Worm (Caenorhabditis elegans) whole organism, young adult: ENCODE results near the gene lin-3.

Source experiments
- B0019.2 ChIP-seq: fragments of 200-800 bp; sonication (Bioruptor generic); conservative IDR thresholded peaks from 2 replicates; pipeline ENCODE4 v1.3.6; 2022; ENCODE audit warnings: missing genetic modification reagents, missing genetic modification characterization, missing compliant biosample characterization
- B0261.1 ChIP-seq: sonication (generic microtip); optimal IDR thresholded peaks from 2 replicates; lab custom pipeline; 2016; ENCODE audit warnings: mild to moderate bottlenecking, missing genetic modification characterization, moderate library complexity, missing compliant biosample characterization
- B0336.3 ChIP-seq: fragments of 200-800 bp; sonication (Bioruptor generic); IDR thresholded peaks from 2 replicates; pipeline ENCODE4 v1.3.6; 2022; ENCODE audit warnings: missing genetic modification characterization, missing compliant biosample characterization
- C17E4.6 ChIP-seq: fragments of 200-800 bp; sonication (Bioruptor generic); IDR thresholded peaks from 2 replicates; pipeline ENCODE4 v1.3.6; 2022; ENCODE audit warnings: missing genetic modification reagents, missing genetic modification characterization, missing compliant biosample characterization
- F22D6.2 ChIP-seq: sonication (generic microtip); optimal IDR thresholded peaks from 2 replicates; lab custom pipeline; 2016; ENCODE audit warnings: mild to moderate bottlenecking, missing genetic modification characterization, missing compliant biosample characterization
- F52B5.7 ChIP-seq: sonication (generic microtip); optimal IDR thresholded peaks from 2 replicates; lab custom pipeline; 2016; ENCODE audit warnings: mild to moderate bottlenecking, missing genetic modification characterization, missing compliant biosample characterization
- F57A8.1 ChIP-seq: fragments of 200-800 bp; sonication (Bioruptor generic); optimal IDR thresholded peaks from 2 replicates; lab custom pipeline; 2018; ENCODE audit warnings: mild to moderate bottlenecking, missing genetic modification characterization, moderate library complexity, missing compliant biosample characterization
- K12H6.12 ChIP-seq: fragments of 200-800 bp; sonication (Bioruptor generic); optimal IDR thresholded peaks from 2 replicates; lab custom pipeline; 2018; ENCODE audit warnings: mild to moderate bottlenecking, missing genetic modification characterization, missing compliant biosample characterization
- T07F8.4 ChIP-seq: sonication (generic microtip); optimal IDR thresholded peaks from 2 replicates; lab custom pipeline; 2016; ENCODE audit warnings: mild to moderate bottlenecking, missing genetic modification characterization, moderate library complexity, missing compliant biosample characterization
- Y56A3A.18 ChIP-seq: fragments of 200-800 bp; sonication (Bioruptor generic); IDR thresholded peaks from 2 replicates; pipeline ENCODE4 v1.3.6; 2022; ENCODE audit warnings: missing genetic modification reagents, missing genetic modification characterization, missing compliant biosample characterization
- aptf-3 ChIP-seq: fragments of 200-800 bp; sonication (Bioruptor generic); IDR thresholded peaks from 2 replicates; pipeline ENCODE4 v1.3.6; 2022; ENCODE audit warnings: missing genetic modification characterization, missing compliant biosample characterization
- atf-7 ChIP-seq: sonication (generic microtip); optimal IDR thresholded peaks from 2 replicates; lab custom pipeline; 2017; ENCODE audit warnings: mild to moderate bottlenecking, missing genetic modification characterization, missing compliant biosample characterization
- attf-6 ChIP-seq: fragments of 200-800 bp; sonication (Bioruptor generic); IDR thresholded peaks from 2 replicates; pipeline ENCODE4 v1.3.6; 2022; ENCODE audit warnings: missing genetic modification reagents, missing genetic modification characterization, missing compliant biosample characterization
- ceh-58 ChIP-seq: fragments of 200-800 bp; sonication (Bioruptor generic); IDR thresholded peaks from 2 replicates; pipeline ENCODE4 v1.3.6; 2022; ENCODE audit warnings: missing genetic modification characterization, missing compliant biosample characterization
- chd-7 ChIP-seq: sonication (generic microtip); optimal IDR thresholded peaks from 2 replicates; lab custom pipeline; 2016; ENCODE audit warnings: mild to moderate bottlenecking, missing genetic modification characterization, moderate library complexity, missing compliant biosample characterization
- ekl-4 ChIP-seq: fragments of 200-800 bp; sonication (Bioruptor generic); IDR thresholded peaks from 2 replicates; pipeline ENCODE4 v1.3.6; 2022; ENCODE audit warnings: missing genetic modification reagents, missing genetic modification characterization, missing compliant biosample characterization
- ets-4 ChIP-seq: fragments of 200-800 bp; sonication (Bioruptor generic); optimal IDR thresholded peaks from 2 replicates; lab custom pipeline; 2018; ENCODE audit warnings: mild to moderate bottlenecking, missing genetic modification characterization, missing compliant biosample characterization
- gei-17 ChIP-seq: fragments of 200-800 bp; sonication (Bioruptor generic); optimal IDR thresholded peaks from 2 replicates; lab custom pipeline; 2018; ENCODE audit warnings: mild to moderate bottlenecking, missing genetic modification characterization, missing compliant biosample characterization
- hlh-12 ChIP-seq: sonication (generic microtip); optimal IDR thresholded peaks from 2 replicates; lab custom pipeline; 2016; ENCODE audit warnings: missing genetic modification characterization, missing compliant biosample characterization
- hmg-1.2 ChIP-seq: fragments of 200-800 bp; sonication (Bioruptor generic); IDR thresholded peaks from 2 replicates; pipeline ENCODE4 v1.3.6; 2022; ENCODE audit warnings: missing genetic modification reagents, missing genetic modification characterization, missing compliant biosample characterization
- hsf-1 ChIP-seq: fragments of 200-800 bp; sonication (Bioruptor generic); IDR thresholded peaks from 2 replicates; pipeline ENCODE4 v1.3.6; 2022; ENCODE audit warnings: missing genetic modification reagents, missing genetic modification characterization, missing compliant biosample characterization
- lin-54 ChIP-seq: fragments of 200-800 bp; sonication (Bioruptor generic); optimal IDR thresholded peaks from 2 replicates; lab custom pipeline; 2018; ENCODE audit warnings: mild to moderate bottlenecking, missing genetic modification characterization, missing compliant biosample characterization
- lsy-27 ChIP-seq: sonication (generic microtip); optimal IDR thresholded peaks from 2 replicates; lab custom pipeline; 2017; ENCODE audit warnings: missing genetic modification characterization, mild to moderate bottlenecking, missing compliant biosample characterization, antibody characterized with exemption, missing genotype, borderline replicate concordance; ENCODE audit not compliant: insufficient read depth
- madf-3 ChIP-seq: fragments of 200-800 bp; sonication (Bioruptor generic); IDR thresholded peaks from 2 replicates; pipeline ENCODE4 v1.3.6; 2022; ENCODE audit warnings: missing genetic modification reagents, missing genetic modification characterization, missing compliant biosample characterization
- mcd-1 ChIP-seq: fragments of 200-800 bp; sonication (Bioruptor generic); IDR thresholded peaks from 2 replicates; pipeline ENCODE4 v1.3.6; 2022; ENCODE audit warnings: missing genetic modification reagents, missing genetic modification characterization, missing compliant biosample characterization
- nhr-80 ChIP-seq: sonication (generic microtip); optimal IDR thresholded peaks from 2 replicates; lab custom pipeline; 2016; ENCODE audit warnings: missing genetic modification characterization, missing compliant biosample characterization
- pbrm-1 ChIP-seq: fragments of 200-800 bp; sonication (Bioruptor generic); IDR thresholded peaks from 2 replicates; pipeline ENCODE4 v1.3.6; 2022; ENCODE audit warnings: missing genetic modification reagents, missing genetic modification characterization, missing compliant biosample characterization
- repo-1 ChIP-seq: sonication (generic microtip); optimal IDR thresholded peaks from 2 replicates; lab custom pipeline; 2017; ENCODE audit warnings: mild to moderate bottlenecking, missing genetic modification characterization, missing compliant biosample characterization
- sdz-38 ChIP-seq: sonication (generic microtip); optimal IDR thresholded peaks from 2 replicates; lab custom pipeline; 2016; ENCODE audit warnings: missing genotype, missing genetic modification characterization, missing compliant biosample characterization
- unc-130 ChIP-seq: sonication (generic microtip); optimal IDR thresholded peaks from 2 replicates; lab custom pipeline; 2016; ENCODE audit warnings: missing genetic modification reagents, missing genetic modification characterization, missing compliant biosample characterization
- unc-62 ChIP-seq: fragments of 150-350 bp; optimal IDR thresholded peaks from 2 replicates; lab custom pipeline; 2014; ENCODE audit warnings: missing biosample characterization, missing genetic modification reagents, missing genetic modification characterization
- xnd-1 ChIP-seq: sonication (generic microtip); optimal IDR thresholded peaks from 2 replicates; lab custom pipeline; 2016; ENCODE audit warnings: missing genotype, missing genetic modification reagents, missing genetic modification characterization, missing compliant biosample characterization
- ztf-25 ChIP-seq: fragments of 200-800 bp; sonication (Bioruptor generic); IDR thresholded peaks from 2 replicates; pipeline ENCODE4 v1.3.6; 2022; ENCODE audit warnings: missing genetic modification reagents, missing genetic modification characterization, missing compliant biosample characterization
- ztf-3 ChIP-seq: fragments of 200-800 bp; sonication (Bioruptor generic); optimal IDR thresholded peaks from 2 replicates; lab custom pipeline; 2018; ENCODE audit warnings: mild to moderate bottlenecking, missing genetic modification characterization, missing compliant biosample characterization

Gene lin-3

DNA sequence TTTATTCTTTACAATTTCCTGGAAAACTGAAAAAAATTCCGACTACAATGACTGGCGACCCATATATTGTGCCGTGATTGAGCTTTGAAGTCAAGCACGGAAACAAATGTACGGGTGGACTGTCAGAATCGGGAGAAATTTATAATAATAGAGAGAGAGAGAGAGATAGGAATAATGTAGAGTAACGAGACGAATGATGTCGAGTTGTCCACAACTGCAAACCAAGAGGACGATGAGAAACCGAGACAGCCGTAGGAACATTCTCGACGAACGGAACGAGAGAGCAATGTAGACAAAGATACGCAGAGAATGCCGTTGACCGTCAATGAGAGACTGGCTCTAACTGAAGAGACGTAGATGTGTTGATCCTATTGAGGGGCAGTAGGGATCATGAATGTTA, 26.5 kb upstream of the lin-3 start (continued):
- TF ChIP-seq hlh-12 (tag; lab: Kevin White, UChicago) (no peak), atf-7 (tag; lab: Kevin White, UChicago) (peak; percentile 53)
- TF ChIP-seq, all 124 proteins: peak for 31

DNA sequence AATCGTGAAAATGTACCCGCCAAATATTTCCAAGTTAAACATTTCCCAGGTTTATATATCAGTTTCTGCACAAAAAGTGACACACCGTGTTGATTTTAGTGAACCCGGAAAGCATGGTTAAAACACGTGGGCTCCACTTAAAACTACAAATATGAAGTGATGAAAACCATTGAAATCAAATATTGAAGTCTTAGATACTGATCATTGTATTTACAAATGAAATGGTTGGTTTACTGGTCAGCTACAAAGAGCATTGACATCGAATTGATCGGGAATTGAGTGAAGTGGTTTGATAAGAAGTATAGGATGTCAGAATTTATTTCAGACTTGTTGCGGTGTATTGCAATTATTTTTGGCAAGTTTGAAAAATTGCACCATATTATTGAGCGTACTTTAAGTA, 24.7 kb upstream of the lin-3 start, which contains the start of gene hrg-5:
hrg-5 (minus strand) TSS at position 17 of the 400 bp plus-strand sequence.
- TF ChIP-seq gei-17 (GFP tag; lab: Kevin White, UChicago) (no peak), repo-1 (tag; lab: Kevin White, UChicago) (no peak), nhr-80 (tag; lab: Kevin White, UChicago) (peak; percentile 66)

DNA sequence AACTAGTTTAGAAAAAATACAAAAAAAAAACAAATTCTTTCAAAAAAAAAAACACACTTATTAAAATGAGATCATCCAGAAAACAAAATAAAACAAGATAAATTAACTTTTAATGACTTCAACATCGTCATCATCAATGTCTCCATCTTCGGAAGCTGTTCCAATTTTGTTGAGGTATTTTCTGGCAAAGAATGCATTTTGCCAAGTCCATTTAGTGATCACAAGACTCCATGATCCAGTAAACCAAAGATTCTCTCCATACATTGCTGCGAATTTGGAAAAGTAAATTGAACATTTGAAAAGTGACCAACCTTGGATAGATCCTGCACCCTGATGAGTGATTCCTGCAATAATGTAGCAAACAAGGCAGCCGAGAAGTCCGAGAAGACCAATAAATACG, 24.0 kb upstream of the lin-3 start:
- TF ChIP-seq ekl-4 = no peak
- no peak for TF ChIP-seq B0019.2 (GFP tag; lab: Robert Waterston, UW)
- no peak for TF ChIP-seq chd-7 (tag; lab: Kevin White, UChicago)
- TF ChIP-seq F57A8.1 (GFP tag; lab: Kevin White, UChicago) = no peak
- no peak for TF ChIP-seq lsy-27 (tag; lab: Kevin White, UChicago)
- no peak for TF ChIP-seq aptf-3 (GFP tag; lab: Robert Waterston, UW)
- TF ChIP-seq T07F8.4 = no peak
- TF ChIP-seq K12H6.12 = no peak
- TF ChIP-seq attf-6 = no peak
- no peak for TF ChIP-seq hsf-1 (GFP tag; lab: Robert Waterston, UW)
- no peak for TF ChIP-seq Y56A3A.18
- TF ChIP-seq ceh-58 (GFP tag; lab: Robert Waterston, UW) = no peak
- no peak for TF ChIP-seq ztf-25 (GFP tag; lab: Robert Waterston, UW)
- TF ChIP-seq ets-4 (GFP tag; lab: Kevin White, UChicago) = no peak

DNA sequence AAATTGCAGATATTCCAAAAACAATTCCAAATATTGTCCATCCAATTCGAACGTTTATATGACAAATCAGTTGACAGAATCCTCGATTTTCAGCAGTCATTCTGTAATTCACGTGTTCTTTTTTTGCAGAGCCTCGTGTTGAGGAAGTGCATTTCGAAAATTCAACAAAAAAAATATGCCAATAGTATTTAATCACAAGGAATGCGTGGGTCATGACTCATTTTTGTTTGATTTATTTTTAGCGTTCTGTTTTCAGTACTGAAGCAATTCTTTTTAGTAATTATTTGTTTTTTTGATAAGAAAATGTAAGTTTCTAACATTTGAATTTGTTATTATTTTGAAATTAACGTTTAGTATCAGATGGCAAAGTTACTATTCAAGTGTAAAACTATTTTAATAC, 23.2 kb upstream of the lin-3 start, which contains the start of gene hrg-4:
hrg-4 (minus strand) TSS at position 101 of the 400 bp plus-strand sequence.
- TF ChIP-seq mcd-1 (GFP tag; lab: Robert Waterston, UW) = no peak
- TF ChIP-seq unc-62 (GFP tag; lab: Kevin White, UChicago) = no peak
- TF ChIP-seq sdz-38 (tag; lab: Kevin White, UChicago) = no peak
- TF ChIP-seq lin-54 = no peak
- no peak for TF ChIP-seq madf-3 (GFP tag; lab: Robert Waterston, UW)
- no peak for TF ChIP-seq ztf-3 (GFP tag; lab: Kevin White, UChicago)
- TF ChIP-seq xnd-1 (tag; lab: Kevin White, UChicago) = no peak
- no peak for TF ChIP-seq T07F8.4
- no peak for TF ChIP-seq F52B5.7 (tag; lab: Kevin White, UChicago)
- TF ChIP-seq B0336.3 = no peak
- TF ChIP-seq F22D6.2 = no peak
- TF ChIP-seq B0261.1 (tag; lab: Kevin White, UChicago) = no peak
- TF ChIP-seq pbrm-1 = no peak
- TF ChIP-seq attf-6 = no peak

DNA sequence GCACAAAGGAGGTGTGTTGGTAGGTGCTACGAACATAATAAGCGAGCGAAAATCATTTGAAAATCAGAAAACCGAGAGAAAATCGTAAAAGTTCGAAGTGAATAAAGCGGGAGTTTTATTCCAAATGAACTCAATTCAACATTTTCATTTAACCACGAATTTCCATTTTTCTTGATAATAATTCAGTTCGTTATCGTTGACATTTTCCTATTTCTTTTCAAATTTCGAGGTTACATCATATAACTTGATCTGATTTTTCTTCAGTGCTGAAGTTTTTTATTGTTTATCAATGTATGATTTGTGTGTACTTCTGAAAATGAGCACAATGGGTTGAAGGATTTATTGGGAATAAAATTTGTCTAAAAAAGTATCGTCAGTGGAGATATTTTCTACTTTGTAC, 22.5 kb upstream of the lin-3 start:
- TF ChIP-seq nhr-80 (tag; lab: Kevin White, UChicago) (peak; percentile 87), hmg-1.2 (no peak), ztf-3 (GFP tag; lab: Kevin White, UChicago) (no peak), C17E4.6 (GFP tag; lab: Robert Waterston, UW) (no peak), unc-130 (GFP tag; lab: Kevin White, UChicago) (no peak)
